Worm (Caenorhabditis elegans) whole organism, late embryonic: ENCODE results near the gene Y53G8AM.6.

ENCODE experiments used
- fkh-10 ChIP-seq: fragments of 150-350 bp; optimal IDR thresholded peaks from 2 replicates; lab custom pipeline; 2014; ENCODE audit warnings: missing biosample characterization, missing genetic modification reagents, missing genetic modification characterization
- mec-3 ChIP-seq: sonication (generic microtip); optimal IDR thresholded peaks from 2 replicates; lab custom pipeline; 2016; ENCODE audit warnings: borderline replicate concordance, missing genetic modification characterization, missing compliant biosample characterization

- no peak for TF ChIP-seq fkh-10 (GFP tag; lab: Kevin White, UChicago)
- no peak for TF ChIP-seq mec-3 (tag; lab: Kevin White, UChicago)
Measured at ce11 chrIII:3266602-3267001, 7.0 kb upstream of the Y53G8AM.6 start, which contains the start of gene Y53G8AM.7.
